Fruit fly (Drosophila melanogaster): ENCODE results near the gene Nepl3.

DNA sequence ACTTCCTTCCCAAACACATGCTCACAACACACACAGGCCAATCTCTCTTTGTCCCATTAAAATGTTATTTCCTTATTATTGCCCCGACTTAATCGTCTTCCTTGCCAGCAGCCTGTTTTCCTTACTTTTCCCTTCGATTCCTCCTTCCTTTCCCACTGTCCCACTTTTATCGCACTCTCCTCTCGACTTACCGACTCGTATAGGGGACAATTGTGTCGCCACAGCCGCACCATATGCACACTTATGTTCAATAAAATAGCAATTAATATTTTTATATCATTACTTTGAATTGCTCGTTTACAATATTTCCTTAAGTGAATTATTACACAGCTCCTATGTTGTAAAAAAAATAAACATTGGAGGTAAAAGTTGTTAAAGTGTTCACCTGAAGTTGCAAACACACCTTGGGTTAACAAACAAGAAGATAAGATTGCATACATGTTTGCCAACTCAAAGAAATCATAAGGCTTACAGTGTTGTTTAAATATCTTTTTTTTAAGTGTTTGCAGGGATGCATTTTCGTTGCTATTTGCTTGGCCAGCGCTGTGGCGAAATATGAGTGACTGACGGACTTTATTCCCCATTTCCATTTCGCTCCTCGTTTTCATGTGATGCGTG, 29.0 kb upstream of the Nepl3 start:
- TF ChIP-seq CTCF (optimal IDR thresholded peaks at IDR 0.05): no peak
- no peak for TF ChIP-seq CG8478 (optimal IDR thresholded peaks at IDR 0.05)
